Fruit fly (Drosophila melanogaster): ENCODE data around the gene vn.

vn gene

dm6 chr3L:5834245-5834644 lies 11.2 kb downstream of the vn start (continued):
- TF ChIP-seq knrl (GFP tag; IDR thresholded peaks at IDR 0.05; ENCODE audit: partially characterized antibody), result no peak
- TF ChIP-seq CG4404 (GFP tag; IDR thresholded peaks at IDR 0.05), result no peak
- TF ChIP-seq ken (GFP tag; IDR thresholded peaks at IDR 0.05), result peak; percentile 51; the same call in 1 of the 3 replicates
- TF ChIP-seq CG7372 (GFP tag; IDR thresholded peaks at IDR 0.05), result no peak
- no peak for TF ChIP-seq CG10267 (tag; optimal IDR thresholded peaks at IDR 0.05)
- no peak for TF ChIP-seq oc (tag; optimal IDR thresholded peaks at IDR 0.05)
- TF ChIP-seq jumu (GFP tag; optimal IDR thresholded peaks at IDR 0.05), result no peak
- no peak for TF ChIP-seq CG12769 (tag; optimal IDR thresholded peaks at IDR 0.05)
- TF ChIP-seq Ssrp (tag; optimal IDR thresholded peaks at IDR 0.05), result peak; percentile 3
- peak; percentile 31; the same call in 1 of the 3 replicates for TF ChIP-seq tgo (GFP tag; IDR thresholded peaks at IDR 0.05)
- TF ChIP-seq vnd (GFP tag; IDR thresholded peaks at IDR 0.05; ENCODE audit: partially characterized antibody), result no peak
- TF ChIP-seq CG1603 (tag; optimal IDR thresholded peaks at IDR 0.05), result peak; percentile 34
- TF ChIP-seq fd102C (GFP tag; optimal IDR thresholded peaks at IDR 0.05), result no peak
- no peak for TF ChIP-seq dysf (GFP tag; IDR thresholded peaks at IDR 0.05)
- peak; percentile 96 for TF ChIP-seq Drgx (GFP tag; IDR thresholded peaks at IDR 0.05)
- no peak for TF ChIP-seq CG6854 (GFP tag; optimal IDR thresholded peaks at IDR 0.05)
- no peak for TF ChIP-seq CG11093 (GFP tag; IDR thresholded peaks at IDR 0.05)
- no peak for TF ChIP-seq bbx (GFP tag; IDR thresholded peaks at IDR 0.05; ENCODE audit: partially characterized antibody)
- TF ChIP-seq usp (GFP tag; optimal IDR thresholded peaks at IDR 0.05), result no peak
- no peak for TF ChIP-seq kni (GFP tag; optimal IDR thresholded peaks at IDR 0.05)
- TF ChIP-seq Med (GFP tag), result peak; percentile 70
- TF ChIP-seq disco-r (GFP tag; optimal IDR thresholded peaks at IDR 0.05), result no peak
- no peak for TF ChIP-seq grn (GFP tag; optimal IDR thresholded peaks at IDR 0.05)
- no peak for TF ChIP-seq CG9215 (GFP tag; IDR thresholded peaks at IDR 0.05)
- no peak for TF ChIP-seq CG11695 (GFP tag; IDR thresholded peaks at IDR 0.05)
- no peak for TF ChIP-seq CG4282 (GFP tag; optimal IDR thresholded peaks at IDR 0.05)
- no peak for TF ChIP-seq CG7271 (tag; optimal IDR thresholded peaks at IDR 0.05)
- TF ChIP-seq CG2202 (tag; optimal IDR thresholded peaks at IDR 0.05), result no peak
- no peak for TF ChIP-seq onecut (GFP tag; IDR thresholded peaks at IDR 0.05)
- TF ChIP-seq Bgb (GFP tag; IDR thresholded peaks at IDR 0.05; ENCODE audit: partially characterized antibody), result no peak
- TF ChIP-seq CG10654 (GFP tag; optimal IDR thresholded peaks at IDR 0.05), result no peak
- no peak for TF ChIP-seq Nf-YB (GFP tag; optimal IDR thresholded peaks at IDR 0.05)
- TF ChIP-seq CG12659 (GFP tag; optimal IDR thresholded peaks at IDR 0.05), result no peak
- TF ChIP-seq tio (GFP tag; optimal IDR thresholded peaks at IDR 0.05), result no peak
- peak; percentile 16 for TF ChIP-seq Blimp-1 (GFP tag; optimal IDR thresholded peaks at IDR 0.05)
- TF ChIP-seq CkIIα-i1 (GFP tag; IDR thresholded peaks at IDR 0.05), result no peak
- no peak for TF ChIP-seq tna (GFP tag; IDR thresholded peaks at IDR 0.05; ENCODE audit: partially characterized antibody)
- TF ChIP-seq danr (GFP tag; IDR thresholded peaks at IDR 0.05), result no peak
- no peak for TF ChIP-seq fd64A (GFP tag; optimal IDR thresholded peaks at IDR 0.05)
- no peak for TF ChIP-seq prd (optimal IDR thresholded peaks at IDR 0.05)
- TF ChIP-seq prd (GFP tag; IDR thresholded peaks at IDR 0.05), result peak; percentile 47; the same call in 1 of the 3 replicates
- TF ChIP-seq CG4854 (GFP tag; optimal IDR thresholded peaks at IDR 0.05), result no peak
- no peak for TF ChIP-seq sim (GFP tag; IDR thresholded peaks at IDR 0.05)
- no peak for TF ChIP-seq CG12219 (GFP tag; optimal IDR thresholded peaks at IDR 0.05)
- TF ChIP-seq ems (GFP tag; optimal IDR thresholded peaks at IDR 0.05), result no peak
- TF ChIP-seq sd (tag; optimal IDR thresholded peaks at IDR 0.05), result no peak
- no peak for TF ChIP-seq klu (GFP tag; IDR thresholded peaks at IDR 0.05)
- TF ChIP-seq Oli (tag; optimal IDR thresholded peaks at IDR 0.05), result peak; percentile 22
- no peak for TF ChIP-seq Trl (optimal IDR thresholded peaks at IDR 0.05)
- no peak for TF ChIP-seq Trl (GFP tag; optimal IDR thresholded peaks at IDR 0.05)
- 0 out of 3 replicates have a peak, but pooled peaks have one; percentile 25 for TF ChIP-seq zfh1 (GFP tag; IDR thresholded peaks at IDR 0.05)
- no peak for TF ChIP-seq CG13123 (GFP tag; optimal IDR thresholded peaks at IDR 0.05)

All from whole organism, embryonic.